Fruit fly (Drosophila melanogaster) whole organism, embryonic: Measurements from ENCODE around the gene Cypl.

Experiments used
- Adf1 ChIP-seq: fragments of 200-800 bp; sonication (Bioruptor generic); IDR thresholded peaks from 2 replicates; pipeline ENCODE4 v1.3.6; 2022; ENCODE audit warnings: missing biosample characterization, missing genetic modification characterization
- Atf3 ChIP-seq: fragments of 200-800 bp; sonication (Bioruptor generic); optimal IDR thresholded peaks from 3 replicates; lab custom pipeline; 2016; ENCODE audit warnings: missing biosample characterization, missing genetic modification characterization
- CG10565 ChIP-seq: fragments of 200-800 bp; sonication (Bioruptor generic); optimal IDR thresholded peaks from 3 replicates; lab custom pipeline; 2016; ENCODE audit warnings: missing biosample characterization, mild to moderate bottlenecking, missing genetic modification characterization
- CG11093 ChIP-seq: fragments of 200-800 bp; sonication (Bioruptor generic); IDR thresholded peaks from 3 replicates; pipeline ENCODE4 v1.3.6; 2022; ENCODE audit warnings: missing biosample characterization, missing genetic modification characterization
- CG11504 ChIP-seq: fragments of 200-800 bp; sonication (Bioruptor generic); optimal IDR thresholded peaks from 3 replicates; lab custom pipeline; 2019; ENCODE audit warnings: missing biosample characterization, mild to moderate bottlenecking, missing genetic modification characterization, moderate library complexity
- CG13424 ChIP-seq: fragments of 200-800 bp; sonication (Bioruptor generic); optimal IDR thresholded peaks from 2 replicates; lab custom pipeline; 2019; ENCODE audit warnings: missing biosample characterization, mild to moderate bottlenecking, missing genetic modification characterization, moderate library complexity
- CG15696 ChIP-seq: fragments of 200-800 bp; sonication (Bioruptor generic); optimal IDR thresholded peaks from 2 replicates; lab custom pipeline; 2019; ENCODE audit warnings: missing biosample characterization, mild to moderate bottlenecking, missing genetic modification characterization, moderate library complexity
- CG18619 ChIP-seq: fragments of 200-800 bp; sonication (Bioruptor generic); optimal IDR thresholded peaks from 3 replicates; lab custom pipeline; 2017; ENCODE audit warnings: missing biosample characterization, mild to moderate bottlenecking, missing genetic modification characterization
- CG2129 ChIP-seq: fragments of 200-800 bp; sonication (Bioruptor generic); IDR thresholded peaks from 2 replicates; pipeline ENCODE4 v1.3.6; 2022; ENCODE audit warnings: missing biosample characterization, missing genetic modification characterization; ENCODE audit not compliant: partially characterized antibody
- CG30431 ChIP-seq: fragments of 200-800 bp; sonication (Bioruptor generic); optimal IDR thresholded peaks from 2 replicates; lab custom pipeline; 2017; ENCODE audit warnings: missing biosample characterization, missing genetic modification characterization
- CG3163 ChIP-seq: fragments of 200-800 bp; sonication (Bioruptor generic); optimal IDR thresholded peaks from 3 replicates; lab custom pipeline; 2016; ENCODE audit warnings: missing biosample characterization, missing genetic modification characterization
- CG4328 ChIP-seq: fragments of 200-800 bp; sonication (Bioruptor generic); optimal IDR thresholded peaks from 3 replicates; lab custom pipeline; 2017; ENCODE audit warnings: missing biosample characterization, missing genetic modification reagents, missing genetic modification characterization
- CG4360 ChIP-seq: fragments of 200-800 bp; sonication (Bioruptor generic); IDR thresholded peaks from 2 replicates; pipeline ENCODE4 v1.3.6; 2022; ENCODE audit warnings: missing biosample characterization, missing genetic modification characterization
- CG5180 ChIP-seq: fragments of 200-800 bp; sonication (Bioruptor generic); optimal IDR thresholded peaks from 3 replicates; lab custom pipeline; 2017; ENCODE audit warnings: missing biosample characterization, missing genetic modification characterization, mild to moderate bottlenecking, moderate library complexity, missing genetic modification reagents
- CoRest ChIP-seq: fragments of 200-800 bp; sonication (Bioruptor generic); optimal IDR thresholded peaks from 3 replicates; lab custom pipeline; 2018; ENCODE audit warnings: missing biosample characterization, mild to moderate bottlenecking, missing genetic modification characterization, moderate library complexity
- Dad ChIP-seq: fragments of 200-800 bp; sonication (Bioruptor generic); optimal IDR thresholded peaks from 3 replicates; lab custom pipeline; 2016; ENCODE audit warnings: missing biosample characterization, missing genetic modification characterization
- Dll ChIP-seq: fragments of 200-800 bp; sonication (Bioruptor generic); IDR thresholded peaks from 4 replicates; pipeline ENCODE4 v1.3.6; 2022; ENCODE audit warnings: missing biosample characterization, missing genetic modification characterization; ENCODE audit not compliant: partially characterized antibody
- Drgx ChIP-seq: fragments of 200-800 bp; sonication (Bioruptor generic); IDR thresholded peaks from 2 replicates; pipeline ENCODE4 v1.3.6; 2022; ENCODE audit warnings: missing biosample characterization, missing genetic modification characterization
- Eip74EF ChIP-seq, 2 experiments: fragments of 200-800 bp in 1 of 2; fragments of >200 bp in 1 of 2; sonication (Bioruptor generic) in 1 of 2; optimal IDR thresholded peaks; 2 replicates each; lab custom pipeline; 2017 to 2019; ENCODE audit warnings: missing biosample characterization in 2 of 2, missing genetic modification characterization in 2 of 2, mild to moderate bottlenecking in 1 of 2, moderate library complexity in 1 of 2
- HLH4C ChIP-seq: fragments of 200-800 bp; sonication (Bioruptor generic); IDR thresholded peaks from 3 replicates; pipeline ENCODE4 v1.3.6; 2022; ENCODE audit warnings: missing biosample characterization, missing genetic modification characterization; ENCODE audit not compliant: partially characterized antibody
- HLHmδ ChIP-seq: fragments of 200-800 bp; sonication (Bioruptor generic); optimal IDR thresholded peaks from 2 replicates; lab custom pipeline; 2018; ENCODE audit warnings: missing biosample characterization, mild to moderate bottlenecking, missing genetic modification characterization, moderate library complexity
- Nf-YA ChIP-seq: fragments of 200-800 bp; sonication (Bioruptor generic); IDR thresholded peaks from 2 replicates; pipeline ENCODE4 v1.3.6; 2022; ENCODE audit warnings: missing biosample characterization, missing genetic modification characterization
- Oaz ChIP-seq: fragments of 200-800 bp; sonication (Bioruptor generic); IDR thresholded peaks from 2 replicates; pipeline ENCODE4 v1.3.6; 2022; ENCODE audit warnings: missing biosample characterization, missing genetic modification characterization
- Vsx1 ChIP-seq: fragments of 200-800 bp; sonication (Bioruptor generic); optimal IDR thresholded peaks from 2 replicates; lab custom pipeline; 2017; ENCODE audit warnings: missing biosample characterization, mild to moderate bottlenecking, missing genetic modification characterization, missing genetic modification reagents
- Xbp1 ChIP-seq: fragments of 200-800 bp; sonication (Bioruptor generic); optimal IDR thresholded peaks from 3 replicates; lab custom pipeline; 2016; ENCODE audit warnings: missing biosample characterization, mild to moderate bottlenecking, missing genetic modification characterization
- cato ChIP-seq: fragments of 200-800 bp; sonication (Bioruptor generic); optimal IDR thresholded peaks from 2 replicates; lab custom pipeline; 2016; ENCODE audit warnings: missing biosample characterization, missing genetic modification characterization, borderline replicate concordance
- chinmo ChIP-seq: fragments of 200-800 bp; sonication (Bioruptor generic); IDR thresholded peaks from 4 replicates; pipeline ENCODE4 v1.3.6; 2022; ENCODE audit warnings: missing biosample characterization, missing genetic modification characterization; ENCODE audit not compliant: partially characterized antibody
- croc ChIP-seq: fragments of 200-800 bp; sonication (Bioruptor generic); conservative IDR thresholded peaks from 3 replicates; pipeline ENCODE4 v1.3.6; 2022; ENCODE audit warnings: missing biosample characterization, missing genetic modification characterization
- crol ChIP-seq: fragments of 200-800 bp; sonication (Bioruptor generic); IDR thresholded peaks from 2 replicates; pipeline ENCODE4 v1.3.6; 2022; ENCODE audit warnings: missing biosample characterization, missing genetic modification characterization
- da ChIP-seq: fragments of 200-800 bp; sonication (Bioruptor generic); optimal IDR thresholded peaks from 2 replicates; lab custom pipeline; 2016; ENCODE audit warnings: missing biosample characterization, missing genetic modification characterization
- dmrt11E ChIP-seq: fragments of 200-800 bp; sonication (Bioruptor generic); optimal IDR thresholded peaks from 3 replicates; lab custom pipeline; 2018; ENCODE audit warnings: missing biosample characterization, mild to moderate bottlenecking, missing genetic modification characterization, moderate library complexity
- dpn ChIP-seq, 2 experiments: fragments of 200-800 bp; sonication (Bioruptor generic); optimal IDR thresholded peaks; 3 replicates each; lab custom pipeline; 2016; ENCODE audit warnings: missing biosample characterization in 2 of 2, missing genetic modification characterization in 2 of 2
- fd102C ChIP-seq: fragments of 200-800 bp; sonication (Bioruptor generic); optimal IDR thresholded peaks from 2 replicates; lab custom pipeline; 2018; ENCODE audit warnings: missing biosample characterization, mild to moderate bottlenecking, missing genetic modification characterization, moderate library complexity
- ind ChIP-seq: fragments of 200-800 bp; sonication (Bioruptor generic); optimal IDR thresholded peaks from 3 replicates; lab custom pipeline; 2016; ENCODE audit warnings: missing biosample characterization, missing genetic modification characterization
- inv ChIP-seq: fragments of 200-800 bp; sonication (Bioruptor generic); IDR thresholded peaks from 2 replicates; pipeline ENCODE4 v1.3.6; 2022; ENCODE audit warnings: missing biosample characterization, missing genetic modification characterization; ENCODE audit not compliant: partially characterized antibody
- org-1 ChIP-seq: fragments of 200-800 bp; sonication (Bioruptor generic); optimal IDR thresholded peaks from 2 replicates; lab custom pipeline; 2017; ENCODE audit warnings: missing biosample characterization, missing genetic modification characterization
- pum ChIP-seq: fragments of 200-800 bp; sonication (Bioruptor generic); optimal IDR thresholded peaks from 2 replicates; lab custom pipeline; 2016; ENCODE audit warnings: missing biosample characterization, missing genetic modification characterization
- repo ChIP-seq: fragments of 200-800 bp; sonication (Bioruptor generic); optimal IDR thresholded peaks from 2 replicates; lab custom pipeline; 2016; ENCODE audit warnings: missing biosample characterization, missing genetic modification characterization
- sens ChIP-seq: fragments of 200-800 bp; sonication (Bioruptor generic); peaks from one replicate; lab custom pipeline; 2016; ENCODE audit warnings: missing biosample characterization, missing genetic modification characterization
- sisA ChIP-seq: fragments of 200-800 bp; sonication (Bioruptor generic); IDR thresholded peaks from 2 replicates; pipeline ENCODE4 v1.3.6; 2022; ENCODE audit warnings: missing biosample characterization, missing genetic modification characterization
- slou ChIP-seq: fragments of 200-800 bp; sonication (Bioruptor generic); optimal IDR thresholded peaks from 3 replicates; lab custom pipeline; 2016; ENCODE audit warnings: missing biosample characterization, missing genetic modification characterization
- so ChIP-seq: fragments of 200-800 bp; sonication (Bioruptor generic); IDR thresholded peaks from 3 replicates; pipeline ENCODE4 v1.3.6; 2022; ENCODE audit warnings: missing biosample characterization, missing genetic modification characterization
- twi ChIP-seq: fragments of 200-800 bp; optimal IDR thresholded peaks from 2 replicates; lab custom pipeline; 2019; ENCODE audit warnings: missing biosample characterization, mild to moderate bottlenecking, missing genetic modification characterization, moderate library complexity
- tx ChIP-seq: fragments of 200-800 bp; sonication (Bioruptor generic); optimal IDR thresholded peaks from 2 replicates; lab custom pipeline; 2016; ENCODE audit warnings: missing biosample characterization, missing genetic modification characterization
- unpg ChIP-seq: fragments of 200-800 bp; sonication (Bioruptor generic); optimal IDR thresholded peaks from 3 replicates; lab custom pipeline; 2018; ENCODE audit warnings: missing biosample characterization, mild to moderate bottlenecking, missing genetic modification characterization, moderate library complexity

The Cypl gene

DNA sequence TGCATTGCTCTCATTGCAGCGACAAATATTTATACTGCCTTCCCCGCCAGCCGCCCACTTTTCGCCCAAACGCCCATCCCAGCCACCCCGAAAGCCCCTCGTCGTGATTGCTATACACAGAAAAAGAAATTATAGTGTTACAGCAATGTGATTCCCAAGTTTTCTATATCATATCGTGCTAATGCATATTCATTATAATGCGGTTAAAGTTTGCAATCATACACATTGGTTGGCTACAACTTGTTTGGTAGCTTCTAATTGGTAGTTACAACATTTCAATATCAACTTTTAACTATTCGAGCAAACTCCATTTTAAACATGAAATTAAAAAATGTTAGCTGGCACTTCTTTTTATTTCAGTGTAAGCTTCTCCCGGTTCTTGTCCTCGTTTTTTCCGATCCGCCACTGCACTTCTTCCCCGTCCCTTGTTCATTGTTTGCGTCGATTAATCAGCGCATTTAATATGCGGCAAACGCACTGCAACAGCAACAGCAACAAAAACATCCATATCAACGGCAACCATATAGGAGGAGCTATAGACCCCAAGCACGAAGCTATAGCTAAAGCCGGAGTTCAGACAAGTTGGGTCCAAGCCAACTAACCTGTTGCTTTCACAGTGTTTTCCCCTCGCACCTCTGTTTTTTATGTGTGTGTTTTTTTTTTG lies 23.4 kb upstream of the Cypl start (continued):
- TF ChIP-seq CG5180 (GFP tag; lab: Kevin White, UChicago) (peak; percentile 88), unpg (no peak), tx (GFP tag; lab: Kevin White, UChicago) (no peak), CG30431 (GFP tag; lab: Kevin White, UChicago) (no peak), Oaz (GFP tag; lab: Robert Waterston, UW) (no peak), CG13424 (peak; percentile 12), slou (GFP tag; lab: Kevin White, UChicago) (no peak), Dad (GFP tag; lab: Kevin White, UChicago) (no peak), Eip74EF (GFP tag; optimal IDR thresholded peaks at IDR 0.05; lab: Kevin White, UChicago) (no peak), dmrt11E (tag; lab: Kevin White, UChicago) (no peak), CG11093 (GFP tag; lab: Robert Waterston, UW) (peak; percentile 45; the same call in 1 of the 3 replicates), HLH4C (GFP tag; lab: Robert Waterston, UW) (no peak), da (no peak), Adf1 (GFP tag; lab: Robert Waterston, UW) (no peak), fd102C (no peak), twi (tag; lab: Kevin White, UChicago) (no peak), CG3163 (GFP tag; lab: Kevin White, UChicago) (no peak), sisA (GFP tag; lab: Robert Waterston, UW) (peak; percentile 30; the same call in 1 of the 2 replicates), cato (no peak), HLHmδ (GFP tag; lab: Kevin White, UChicago) (no peak), Atf3 (GFP tag; lab: Kevin White, UChicago) (no peak), Dll (GFP tag; lab: Robert Waterston, UW) (no peak), crol (GFP tag; lab: Robert Waterston, UW) (0 out of 2 replicates have a peak, but pooled peaks have one; percentile 33)

DNA sequence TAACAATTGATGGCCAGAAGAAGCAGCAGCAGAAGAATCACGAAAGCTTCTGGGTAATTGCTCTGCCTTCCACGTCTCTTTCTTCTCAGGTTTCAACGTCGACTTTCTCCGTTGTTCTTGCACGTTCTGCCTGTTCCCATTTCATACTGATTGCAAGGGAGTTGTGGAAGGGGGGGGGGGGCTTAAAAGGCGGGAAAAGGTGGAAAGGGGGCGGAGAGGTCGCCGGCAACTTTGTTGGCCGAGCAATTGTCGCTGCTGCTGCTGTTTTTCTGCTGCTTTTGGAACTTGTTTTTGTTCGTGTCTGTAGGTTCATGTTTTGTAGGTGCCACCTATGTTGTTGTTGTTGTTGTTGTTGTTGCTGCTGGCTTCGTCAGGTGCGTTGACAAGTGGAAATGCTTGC lies 22.8 kb upstream of the Cypl start:
- TF ChIP-seq CG11504 (tag; lab: Kevin White, UChicago) (peak; percentile 69), dpn (GFP tag; optimal IDR thresholded peaks at IDR 0.05; lab: Kevin White, UChicago) (no peak), CG4360 (peak; percentile 50; the same call in 1 of the 2 replicates), crol (GFP tag; lab: Robert Waterston, UW) (peak; percentile 68), org-1 (GFP tag; lab: Kevin White, UChicago) (no peak), CG10565 (GFP tag; lab: Kevin White, UChicago) (no peak), repo (GFP tag; lab: Kevin White, UChicago) (no peak), chinmo (GFP tag; lab: Robert Waterston, UW) (0 out of 4 replicates have a peak, but pooled peaks have one; percentile 4), Vsx1 (GFP tag; lab: Kevin White, UChicago) (no peak)

dm6 chr3L:563951-564350 lies 21.2 kb upstream of the Cypl start:
- TF ChIP-seq CG18619 (GFP tag; lab: Kevin White, UChicago) (no peak), so (GFP tag; lab: Robert Waterston, UW) (no peak), CG15696 (tag; lab: Kevin White, UChicago) (no peak), croc (GFP tag; lab: Robert Waterston, UW) (no peak), sens (GFP tag; lab: Kevin White, UChicago) (peak; percentile 34), ind (GFP tag; lab: Kevin White, UChicago) (no peak), CG4328 (GFP tag; lab: Kevin White, UChicago) (no peak), Drgx (GFP tag; lab: Robert Waterston, UW) (peak; percentile 29; the same call in 1 of the 2 replicates), CG2129 (GFP tag; lab: Robert Waterston, UW) (no peak), Xbp1 (no peak), CoRest (tag; lab: Kevin White, UChicago) (no peak), Nf-YA (GFP tag; lab: Robert Waterston, UW) (no peak), pum (GFP tag; lab: Kevin White, UChicago) (no peak), inv (no peak)
